Fruit fly (Drosophila melanogaster) whole organism, embryonic: ENCODE measurements around the gene CG15142.

Experiments
- Awh ChIP-seq: fragments of 200-800 bp; sonication (Bioruptor generic); IDR thresholded peaks from 2 replicates; pipeline ENCODE4, ENCODE4 v1.3.6; 2022; ENCODE audit warnings: missing biosample characterization, missing genetic modification characterization
- CG10654 ChIP-seq: fragments of 200-800 bp; sonication (Bioruptor generic); optimal IDR thresholded peaks from 2 replicates; lab custom pipeline; 2016; ENCODE audit warnings: missing biosample characterization, missing genetic modification characterization
- CG12104 ChIP-seq: fragments of 200-800 bp; sonication (Bioruptor generic); optimal IDR thresholded peaks from 3 replicates; lab custom pipeline; 2016; ENCODE audit warnings: missing biosample characterization, missing genetic modification characterization
- CG14710 ChIP-seq: fragments of 200-800 bp; sonication (Bioruptor generic); optimal IDR thresholded peaks from 3 replicates; lab custom pipeline; 2019; ENCODE audit warnings: missing biosample characterization, mild to moderate bottlenecking, missing genetic modification characterization, moderate library complexity
- CG15601 ChIP-seq: fragments of 200-800 bp; sonication (Bioruptor generic); optimal IDR thresholded peaks from 3 replicates; lab custom pipeline; 2019; ENCODE audit warnings: missing biosample characterization, mild to moderate bottlenecking, missing genetic modification characterization, moderate library complexity
- CG1603 ChIP-seq: fragments of 200-800 bp; sonication (Bioruptor generic); optimal IDR thresholded peaks from 2 replicates; lab custom pipeline; 2019; ENCODE audit warnings: missing biosample characterization, mild to moderate bottlenecking, missing genetic modification characterization, moderate library complexity
- CG18599 ChIP-seq: fragments of 200-800 bp; sonication (Bioruptor generic); optimal IDR thresholded peaks from 3 replicates; lab custom pipeline; 2017; ENCODE audit warnings: missing biosample characterization, missing genetic modification characterization, mild to moderate bottlenecking, moderate library complexity, missing genetic modification reagents
- CG2678 ChIP-seq: fragments of 200-800 bp; sonication (Bioruptor generic); optimal IDR thresholded peaks from 3 replicates; lab custom pipeline; 2019; ENCODE audit warnings: missing biosample characterization, mild to moderate bottlenecking, missing genetic modification characterization, moderate library complexity
- CG30431 ChIP-seq: fragments of 200-800 bp; sonication (Bioruptor generic); optimal IDR thresholded peaks from 2 replicates; lab custom pipeline; 2017; ENCODE audit warnings: missing biosample characterization, missing genetic modification characterization
- CG32767 ChIP-seq: fragments of 200-800 bp; sonication (Bioruptor generic); IDR thresholded peaks from 2 replicates; pipeline ENCODE4 v1.3.6; 2022; ENCODE audit warnings: missing biosample characterization, missing genetic modification characterization
- CG4707 ChIP-seq: fragments of 200-800 bp; sonication (Bioruptor generic); optimal IDR thresholded peaks from 2 replicates; lab custom pipeline; 2018; ENCODE audit warnings: missing biosample characterization, mild to moderate bottlenecking, missing genetic modification characterization, moderate library complexity
- CG5953 ChIP-seq: fragments of 200-800 bp; sonication (Bioruptor generic); IDR thresholded peaks from 2 replicates; pipeline ENCODE4 v1.3.6; 2022; ENCODE audit warnings: missing biosample characterization, missing genetic modification characterization
- CG6272 ChIP-seq: fragments of 200-800 bp; sonication (Bioruptor generic); IDR thresholded peaks from 2 replicates; pipeline ENCODE4 v1.3.6; 2022; ENCODE audit warnings: missing biosample characterization, missing genetic modification characterization
- CG6813 ChIP-seq: fragments of 200-800 bp; sonication (Bioruptor generic); optimal IDR thresholded peaks from 2 replicates; lab custom pipeline; 2017; ENCODE audit warnings: missing biosample characterization, missing genetic modification characterization, mild to moderate bottlenecking, moderate library complexity, missing genetic modification reagents
- CG8290 ChIP-seq, 3 experiments: fragments of 200-800 bp; sonication (Bioruptor generic); optimal IDR thresholded peaks; 2 replicates each; lab custom pipeline; 2016 to 2019; ENCODE audit warnings: missing biosample characterization in 3 of 3, missing genetic modification characterization in 3 of 3, mild to moderate bottlenecking in 2 of 3, moderate library complexity in 1 of 3
- Camta ChIP-seq: fragments of 200-800 bp; sonication (Bioruptor generic); optimal IDR thresholded peaks from 2 replicates; lab custom pipeline; 2016; ENCODE audit warnings: missing biosample characterization, missing genetic modification characterization
- Deaf1 ChIP-seq: fragments of 200-800 bp; optimal IDR thresholded peaks from 3 replicates; lab custom pipeline; 2019; ENCODE audit warnings: missing biosample characterization, mild to moderate bottlenecking, missing genetic modification characterization, moderate library complexity
- Ets65A ChIP-seq: fragments of 200-800 bp; sonication (Bioruptor generic); peaks from one replicate; lab custom pipeline; 2016; ENCODE audit warnings: missing biosample characterization, missing genetic modification characterization
- H15 ChIP-seq: fragments of 200-800 bp; sonication (Bioruptor generic); IDR thresholded peaks from 3 replicates; pipeline ENCODE4 v1.3.6; 2022; ENCODE audit warnings: missing biosample characterization, missing genetic modification characterization
- Hey ChIP-seq: fragments of 200-800 bp; sonication (Bioruptor generic); optimal IDR thresholded peaks from 3 replicates; lab custom pipeline; 2018; ENCODE audit warnings: missing biosample characterization, mild to moderate bottlenecking, missing genetic modification characterization
- Hmr ChIP-seq: fragments of 200-800 bp; sonication (Bioruptor generic); optimal IDR thresholded peaks from 3 replicates; lab custom pipeline; 2017; ENCODE audit warnings: mild to moderate bottlenecking, missing biosample characterization, missing genetic modification reagents, missing genetic modification characterization
- Hr39 ChIP-seq: fragments of >200 bp; optimal IDR thresholded peaks from 2 replicates; lab custom pipeline; 2017
- Hr51 ChIP-seq, 2 experiments: fragments of 200-800 bp; sonication (Bioruptor generic); optimal IDR thresholded peaks; 2 replicates in 1 of 2; 3 replicates in 1 of 2; lab custom pipeline; 2016 to 2018; ENCODE audit warnings: missing biosample characterization in 2 of 2, missing genetic modification characterization in 2 of 2, mild to moderate bottlenecking in 1 of 2, moderate library complexity in 1 of 2
- Myb ChIP-seq: fragments of 200-800 bp; sonication (Bioruptor generic); optimal IDR thresholded peaks from 2 replicates; lab custom pipeline; 2016; ENCODE audit warnings: missing biosample characterization, missing genetic modification characterization
- NfI ChIP-seq: fragments of 200-800 bp; sonication (Bioruptor generic); optimal IDR thresholded peaks from 3 replicates; lab custom pipeline; 2018; ENCODE audit warnings: missing biosample characterization, mild to moderate bottlenecking, missing genetic modification characterization, moderate library complexity
- Trl ChIP-seq, 3 experiments: fragments of >200 bp in 2 of 3; fragments of 200-800 bp in 1 of 3; sonication (Bioruptor generic) in 1 of 3; optimal IDR thresholded peaks; 2 replicates in 1 of 3; 3 replicates in 2 of 3; lab custom pipeline; 2016 to 2017; ENCODE audit warnings: missing biosample characterization in 1 of 3, missing genetic modification characterization in 1 of 3
- abd-A ChIP-seq: fragments of 200-800 bp; sonication (Bioruptor generic); optimal IDR thresholded peaks from 3 replicates; lab custom pipeline; 2019; ENCODE audit warnings: missing biosample characterization, mild to moderate bottlenecking, missing genetic modification characterization, moderate library complexity
- cg ChIP-seq: fragments of 200-800 bp; sonication (Bioruptor generic); optimal IDR thresholded peaks from 3 replicates; lab custom pipeline; 2019; ENCODE audit warnings: missing biosample characterization, mild to moderate bottlenecking, missing genetic modification characterization, moderate library complexity
- grau ChIP-seq: fragments of 200-800 bp; optimal IDR thresholded peaks from 3 replicates; lab custom pipeline; 2019; ENCODE audit warnings: missing biosample characterization, mild to moderate bottlenecking, missing genetic modification characterization, moderate library complexity
- gsb ChIP-seq: fragments of 200-800 bp; sonication (Bioruptor generic); IDR thresholded peaks from 2 replicates; pipeline ENCODE4 v1.3.6; 2022; ENCODE audit warnings: missing biosample characterization, missing genetic modification characterization
- lab ChIP-seq: fragments of 200-800 bp; sonication (Bioruptor generic); optimal IDR thresholded peaks from 3 replicates; lab custom pipeline; 2017; ENCODE audit warnings: missing biosample characterization, missing genetic modification characterization, mild to moderate bottlenecking, moderate library complexity, missing genetic modification reagents
- nerfin-1 ChIP-seq: fragments of 200-800 bp; sonication (Bioruptor generic); optimal IDR thresholded peaks from 3 replicates; lab custom pipeline; 2019; ENCODE audit warnings: missing biosample characterization, mild to moderate bottlenecking, missing genetic modification characterization, moderate library complexity
- oc ChIP-seq: fragments of 200-800 bp; sonication (Bioruptor generic); optimal IDR thresholded peaks from 2 replicates; lab custom pipeline; 2018; ENCODE audit warnings: missing biosample characterization, mild to moderate bottlenecking, missing genetic modification characterization, moderate library complexity
- pros ChIP-seq: fragments of 200-800 bp; sonication (Bioruptor generic); optimal IDR thresholded peaks from 3 replicates; lab custom pipeline; 2019; ENCODE audit warnings: missing biosample characterization, mild to moderate bottlenecking, missing genetic modification characterization, moderate library complexity
- ranshi ChIP-seq: fragments of 200-800 bp; sonication (Bioruptor generic); IDR thresholded peaks from 2 replicates; pipeline ENCODE4 v1.3.6; 2022; ENCODE audit warnings: missing biosample characterization, missing genetic modification characterization
- sens ChIP-seq: fragments of 200-800 bp; sonication (Bioruptor generic); peaks from one replicate; lab custom pipeline; 2016; ENCODE audit warnings: missing biosample characterization, missing genetic modification characterization
- sisA ChIP-seq: fragments of 200-800 bp; sonication (Bioruptor generic); IDR thresholded peaks from 2 replicates; pipeline ENCODE4 v1.3.6; 2022; ENCODE audit warnings: missing biosample characterization, missing genetic modification characterization
- sqz ChIP-seq: fragments of 200-800 bp; sonication (Bioruptor generic); optimal IDR thresholded peaks from 3 replicates; lab custom pipeline; 2018; ENCODE audit warnings: missing biosample characterization, mild to moderate bottlenecking, missing genetic modification characterization
- stc ChIP-seq: fragments of 200-800 bp; sonication (Bioruptor generic); IDR thresholded peaks from 2 replicates; pipeline ENCODE4 v1.3.6; 2022; ENCODE audit warnings: missing biosample characterization, missing genetic modification characterization
- tap ChIP-seq: fragments of 200-800 bp; optimal IDR thresholded peaks from 3 replicates; lab custom pipeline; 2019; ENCODE audit warnings: missing biosample characterization, mild to moderate bottlenecking, missing genetic modification characterization, moderate library complexity
- tio ChIP-seq: fragments of 200-800 bp; sonication (Bioruptor generic); optimal IDR thresholded peaks from 2 replicates; lab custom pipeline; 2017; ENCODE audit warnings: missing biosample characterization, missing genetic modification characterization, inconsistent platforms
- usp ChIP-seq: fragments of >200 bp; optimal IDR thresholded peaks from 2 replicates; lab custom pipeline; 2017; ENCODE audit warnings: missing biosample characterization, missing genetic modification characterization
- vfl ChIP-seq: fragments of 200-800 bp; sonication (Bioruptor generic); optimal IDR thresholded peaks from 2 replicates; lab custom pipeline; 2016; ENCODE audit warnings: missing biosample characterization, missing genetic modification characterization
- zfh1 ChIP-seq: fragments of 200-800 bp; sonication (Bioruptor generic); IDR thresholded peaks from 3 replicates; pipeline ENCODE4 v1.3.6; 2022; ENCODE audit warnings: missing biosample characterization, missing genetic modification characterization
- zfh2 ChIP-seq: fragments of 200-800 bp; sonication (Bioruptor generic); optimal IDR thresholded peaks from 2 replicates; lab custom pipeline; 2016; ENCODE audit warnings: missing biosample characterization, missing genetic modification characterization

CG15142 gene

DNA sequence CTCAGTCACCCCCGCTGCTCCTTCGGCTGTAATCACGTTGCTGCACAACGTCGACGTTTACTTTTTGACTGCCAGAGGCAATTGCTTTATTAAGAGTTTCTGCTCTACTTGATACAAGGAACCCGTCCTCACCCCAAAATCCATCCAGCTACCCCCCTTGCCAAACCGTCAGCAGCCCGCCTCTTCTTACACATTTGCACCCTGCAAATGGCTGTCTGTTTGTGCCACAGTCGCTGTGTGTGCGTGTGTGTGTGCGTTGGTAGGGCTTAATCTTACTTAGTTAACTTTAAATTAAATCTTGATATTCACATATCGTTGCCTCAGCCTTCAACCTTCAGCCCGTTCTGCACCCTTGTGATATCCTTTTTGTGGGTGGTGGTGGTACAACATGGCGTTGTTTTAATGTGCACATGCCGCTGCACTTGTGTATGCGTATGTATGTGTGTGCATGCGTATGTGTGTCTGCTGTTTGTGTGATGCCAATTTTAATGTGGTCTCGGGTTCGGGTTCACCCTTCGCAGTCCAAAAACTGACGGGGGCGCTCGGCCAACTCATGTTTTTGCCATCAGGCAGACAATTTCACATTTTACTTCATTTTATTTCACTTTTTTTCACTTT, 44.1 kb upstream of the CG15142 start (continued):
- TF ChIP-seq CG12104 (GFP tag; lab: Kevin White, UChicago) (no peak), sisA (GFP tag; lab: Robert Waterston, UW) (no peak), abd-A (peak; percentile 11), CG5953 (GFP tag; lab: Robert Waterston, UW) (no peak), CG15601 (tag; lab: Kevin White, UChicago) (no peak), NfI (GFP tag; lab: Kevin White, UChicago) (no peak), zfh1 (GFP tag; lab: Robert Waterston, UW) (no peak), Hr51 (GFP tag; optimal IDR thresholded peaks at IDR 0.05; lab: Kevin White, UChicago) (peak in 1 of 2 experiments; percentile 14), Hey (tag; lab: Kevin White, UChicago) (peak; percentile 36), Camta (GFP tag; lab: Kevin White, UChicago) (no peak), oc (tag; lab: Kevin White, UChicago) (peak; percentile 53), CG6272 (GFP tag; lab: Robert Waterston, UW) (no peak), CG4707 (no peak), Deaf1 (tag; lab: Kevin White, UChicago) (no peak), zfh2 (GFP tag; lab: Kevin White, UChicago) (no peak), Ets65A (GFP tag; lab: Kevin White, UChicago) (peak; percentile 79), Hr39 (lab: Kevin White, UChicago) (no peak), cg (GFP tag; lab: Kevin White, UChicago) (peak; percentile 50), tio (GFP tag; lab: Kevin White, UChicago) (no peak), CG10654 (GFP tag; lab: Kevin White, UChicago) (no peak)
- TF ChIP-seq, all 482 proteins: peak for 12

DNA sequence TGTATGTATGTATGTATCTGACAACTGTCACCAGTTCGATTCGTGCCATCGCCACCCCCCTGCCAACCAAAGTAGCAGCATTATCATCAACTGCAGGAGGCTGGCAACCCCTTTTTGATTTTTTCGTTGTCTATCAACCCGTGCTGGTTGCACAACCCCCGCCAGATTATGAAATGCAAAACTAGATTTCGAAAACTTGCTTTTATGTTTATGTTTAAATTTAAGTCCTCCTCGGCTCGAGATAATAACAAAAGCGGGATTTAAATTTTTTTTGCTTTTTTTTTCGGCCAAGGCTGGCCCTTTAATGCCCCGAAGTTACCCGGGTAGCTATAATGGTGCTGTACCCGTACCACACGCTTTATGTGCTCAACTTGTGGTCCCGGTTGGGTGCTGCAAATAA, 42.5 kb upstream of the CG15142 start:
- TF ChIP-seq CG32767 (GFP tag; lab: Robert Waterston, UW), result 0 out of 2 replicates have a peak, but pooled peaks have one; percentile 12
- peak; percentile 74 for TF ChIP-seq oc (tag; lab: Kevin White, UChicago)
- TF ChIP-seq CG1603 (tag; lab: Kevin White, UChicago), result no peak
- no peak for TF ChIP-seq vfl
- peak; percentile 52 for TF ChIP-seq pros
- peak; percentile 55 for TF ChIP-seq sqz (GFP tag; lab: Kevin White, UChicago)
- peak; percentile 25 for TF ChIP-seq nerfin-1 (tag; lab: Kevin White, UChicago)

DNA sequence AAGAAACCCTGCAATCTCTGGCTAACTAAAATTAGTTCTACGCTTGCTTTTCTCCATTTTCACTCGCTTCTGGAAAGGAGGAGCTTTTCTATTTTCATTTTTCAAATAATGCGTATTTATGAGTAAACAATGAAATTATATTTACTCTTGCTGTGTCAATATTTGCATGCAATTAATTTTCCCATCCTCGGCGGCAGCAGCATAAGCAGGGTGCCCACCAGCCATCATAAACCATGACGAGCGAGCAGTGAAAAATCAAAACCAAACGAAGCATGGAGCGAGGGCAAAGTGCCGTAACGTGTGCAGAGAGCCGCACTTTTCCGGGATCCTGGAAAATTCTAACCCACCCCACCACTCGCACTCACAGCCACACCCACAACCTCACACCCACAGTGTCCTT, 35.2 kb upstream of the CG15142 start:
- TF ChIP-seq stc (GFP tag; lab: Robert Waterston, UW) (peak; percentile 9; the same call in 1 of the 2 replicates), grau (no peak), CG2678 (tag; lab: Kevin White, UChicago) (peak; percentile 15), sens (GFP tag; lab: Kevin White, UChicago) (peak; percentile 16), CG6813 (peak; percentile 6), Trl (optimal IDR thresholded peaks at IDR 0.05; lab: Kevin White, UChicago) (no peak), Trl (GFP tag; optimal IDR thresholded peaks at IDR 0.05; lab: Kevin White, UChicago) (no peak), ranshi (no peak), tap (tag; lab: Kevin White, UChicago) (no peak), CG14710 (tag; lab: Kevin White, UChicago) (no peak), lab (peak; percentile 54), Hmr (GFP tag; lab: Kevin White, UChicago) (peak; percentile 14), Awh (GFP tag; lab: Robert Waterston, UW) (no peak), Myb (GFP tag; lab: Kevin White, UChicago) (no peak), H15 (GFP tag; lab: Robert Waterston, UW) (no peak), gsb (GFP tag; lab: Robert Waterston, UW) (no peak), nerfin-1 (tag; lab: Kevin White, UChicago) (peak; percentile 17), usp (GFP tag; lab: Kevin White, UChicago) (no peak), CG30431 (GFP tag; lab: Kevin White, UChicago) (no peak), CG8290 (GFP tag; optimal IDR thresholded peaks at IDR 0.05; lab: Kevin White, UChicago) (no peak), CG8290 (tag; optimal IDR thresholded peaks at IDR 0.05; lab: Kevin White, UChicago) (peak in 1 of 2 experiments; percentile 3), CG18599 (GFP tag; lab: Kevin White, UChicago) (peak; percentile 66)
- TF ChIP-seq, all 482 proteins: peak for 9
